Fruit fly (Drosophila melanogaster): ENCODE data around the gene Adgf-C.

Gene Adgf-C

DNA sequence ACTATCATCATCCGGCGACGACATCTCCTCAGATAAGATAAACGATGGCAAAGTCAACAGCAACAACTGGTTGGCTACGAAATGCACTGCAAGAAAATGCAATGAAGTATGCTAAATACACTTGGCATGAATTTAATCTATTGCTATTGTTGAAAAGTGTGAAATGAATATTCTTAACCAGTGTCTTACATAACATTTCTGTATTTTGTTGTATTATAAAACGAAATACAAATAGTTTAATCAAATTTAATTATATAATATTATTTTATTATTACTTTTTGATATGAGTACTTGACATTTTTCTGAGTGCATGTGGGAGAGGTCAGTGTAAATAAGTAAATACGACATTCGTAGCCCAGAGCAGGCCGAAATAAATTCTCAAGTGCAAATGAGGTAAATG, 7.0 kb downstream of the Adgf-C start:
- no peak for TF ChIP-seq h (optimal IDR thresholded peaks at IDR 0.05)

DNA sequence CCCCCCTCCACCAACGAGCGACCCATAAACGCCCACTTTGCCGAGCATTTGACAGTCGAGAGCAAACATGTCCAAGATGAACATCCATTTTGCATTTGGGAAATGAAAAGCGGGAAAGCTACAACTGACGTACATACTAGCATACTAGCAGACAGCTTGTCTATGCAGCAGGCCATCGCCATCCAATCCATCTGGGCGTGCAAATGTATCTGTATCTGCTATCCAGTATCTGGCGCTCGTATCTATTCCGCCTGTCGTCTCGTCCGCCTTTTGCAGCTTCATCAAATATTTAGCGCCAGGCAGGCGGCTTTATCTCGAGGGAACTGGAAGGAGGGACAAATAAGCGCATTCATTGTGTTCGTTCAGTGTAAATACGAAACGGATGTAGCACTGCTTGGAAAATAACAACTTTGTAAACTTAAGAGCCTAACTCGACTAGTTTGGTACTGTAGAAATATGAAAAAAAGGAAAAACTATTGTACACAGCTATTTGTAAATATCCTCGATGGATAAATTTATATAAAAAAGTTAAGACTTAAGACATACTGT, 7.5 kb downstream of the Adgf-C start:
- no peak for TF ChIP-seq insv (optimal IDR thresholded peaks at IDR 0.05)
- no peak for TF ChIP-seq psq (optimal IDR thresholded peaks at IDR 0.05)
- TF ChIP-seq ttk (optimal IDR thresholded peaks at IDR 0.05): no peak
- no peak for TF ChIP-seq Myc (optimal IDR thresholded peaks at IDR 0.05)
- TF ChIP-seq Sin3A (optimal IDR thresholded peaks at IDR 0.05): no peak
- no peak for TF ChIP-seq h (optimal IDR thresholded peaks at IDR 0.05)

DNA sequence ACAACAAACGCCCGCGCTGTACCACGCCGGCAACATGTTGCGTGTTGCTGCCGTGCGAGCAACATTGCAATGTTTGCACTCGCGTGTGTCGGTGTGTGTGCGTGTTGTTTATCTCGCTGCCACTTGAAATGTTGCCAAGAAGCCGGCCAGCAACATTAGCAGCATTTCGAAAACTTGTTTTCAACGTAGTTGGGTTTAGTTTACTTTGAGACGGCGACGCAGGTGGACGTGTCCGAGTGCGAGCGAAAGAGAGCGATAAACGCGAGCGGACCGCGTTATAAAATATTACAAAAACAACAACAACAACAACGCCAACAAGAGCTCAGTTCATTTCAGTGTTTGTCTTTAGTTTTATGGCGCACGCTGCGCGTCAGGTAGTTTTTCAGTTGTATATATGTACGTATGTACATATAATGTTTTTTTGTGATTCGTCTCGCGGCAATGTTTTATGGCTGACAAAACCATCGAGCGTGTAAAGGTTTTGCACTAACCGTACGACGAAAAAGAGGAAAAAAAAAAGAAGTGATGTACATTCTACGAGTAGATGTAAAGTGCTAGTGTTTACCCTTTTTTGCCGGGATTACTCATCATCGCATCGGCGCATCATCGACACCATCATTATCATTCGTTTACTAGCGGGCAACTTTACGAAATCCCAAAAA, 8.6 kb downstream of the Adgf-C start, which contains the start of gene kmr:
kmr (plus strand) TSS at position 196 of the 662 bp plus-strand sequence.
- TF ChIP-seq Myc (optimal IDR thresholded peaks at IDR 0.05) (no peak), h (optimal IDR thresholded peaks at IDR 0.05) (no peak), insv (optimal IDR thresholded peaks at IDR 0.05) (no peak), Sin3A (optimal IDR thresholded peaks at IDR 0.05) (no peak), ttk (optimal IDR thresholded peaks at IDR 0.05) (no peak), psq (optimal IDR thresholded peaks at IDR 0.05) (no peak)

DNA sequence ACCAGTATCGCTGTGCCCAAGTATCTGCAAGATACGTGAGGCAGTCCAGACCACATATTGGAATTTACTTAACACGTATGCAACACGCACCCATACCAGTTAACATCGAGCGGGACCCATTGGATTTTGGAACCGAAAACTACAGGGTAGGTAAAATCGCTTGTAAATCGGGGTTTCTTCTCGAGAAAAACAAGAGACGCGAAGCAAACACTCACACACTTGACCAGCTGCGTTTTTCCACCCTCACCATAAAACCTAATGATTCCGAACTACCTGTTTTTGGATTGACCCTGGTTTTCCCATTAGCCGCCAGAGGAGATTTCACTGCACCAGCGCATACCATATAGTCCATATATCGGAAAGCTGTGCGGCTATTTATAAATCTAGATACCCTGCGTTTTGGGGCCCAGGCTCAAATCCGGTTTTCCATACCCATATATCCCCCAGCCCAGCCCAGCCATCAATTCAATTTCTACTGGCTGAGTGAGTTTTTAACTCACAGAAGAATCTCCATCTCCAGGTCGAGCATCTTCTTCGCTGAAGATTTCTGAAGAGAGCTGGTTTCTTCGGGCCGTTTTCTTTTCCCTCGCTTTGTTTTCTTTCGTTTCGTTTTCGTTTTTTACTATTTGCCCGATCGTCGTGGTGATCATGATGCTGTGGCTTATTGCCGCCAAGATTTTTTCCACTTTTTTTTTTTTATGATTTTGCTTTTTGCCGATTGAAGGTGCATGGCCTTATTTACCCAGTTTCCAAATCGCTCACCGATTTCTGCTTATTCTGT, 9.3 kb downstream of the Adgf-C start:
- TF ChIP-seq psq (optimal IDR thresholded peaks at IDR 0.05): no peak
- no peak for TF ChIP-seq ttk (optimal IDR thresholded peaks at IDR 0.05)
- TF ChIP-seq insv (optimal IDR thresholded peaks at IDR 0.05): no peak
- TF ChIP-seq h (optimal IDR thresholded peaks at IDR 0.05): no peak
- no peak for TF ChIP-seq Sin3A (optimal IDR thresholded peaks at IDR 0.05)
- TF ChIP-seq Myc (optimal IDR thresholded peaks at IDR 0.05): no peak

DNA sequence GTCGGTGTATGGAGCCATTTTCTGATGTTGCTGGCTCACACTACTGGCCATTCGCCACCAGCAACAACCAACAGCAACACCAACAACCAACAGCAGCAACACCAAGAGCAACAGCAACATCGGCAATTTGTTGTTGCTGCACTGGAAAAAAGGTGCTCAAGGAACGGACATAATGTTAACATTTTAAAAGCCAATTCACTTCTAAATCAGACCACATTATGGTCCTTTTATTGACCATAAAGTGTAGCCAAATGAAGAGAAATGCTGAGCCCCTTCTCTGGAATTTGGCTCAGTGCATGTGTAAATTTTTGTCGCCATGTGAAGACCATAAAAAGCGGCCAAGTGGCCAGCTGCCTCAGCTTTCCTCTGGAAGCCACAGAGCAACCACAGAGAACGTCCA, 10.3 kb downstream of the Adgf-C start:
- TF ChIP-seq Myc (optimal IDR thresholded peaks at IDR 0.05): no peak
- TF ChIP-seq h (optimal IDR thresholded peaks at IDR 0.05): no peak
- TF ChIP-seq ttk (optimal IDR thresholded peaks at IDR 0.05): no peak
- no peak for TF ChIP-seq Sin3A (optimal IDR thresholded peaks at IDR 0.05)
- TF ChIP-seq psq (optimal IDR thresholded peaks at IDR 0.05): no peak
- TF ChIP-seq insv (optimal IDR thresholded peaks at IDR 0.05): no peak

DNA sequence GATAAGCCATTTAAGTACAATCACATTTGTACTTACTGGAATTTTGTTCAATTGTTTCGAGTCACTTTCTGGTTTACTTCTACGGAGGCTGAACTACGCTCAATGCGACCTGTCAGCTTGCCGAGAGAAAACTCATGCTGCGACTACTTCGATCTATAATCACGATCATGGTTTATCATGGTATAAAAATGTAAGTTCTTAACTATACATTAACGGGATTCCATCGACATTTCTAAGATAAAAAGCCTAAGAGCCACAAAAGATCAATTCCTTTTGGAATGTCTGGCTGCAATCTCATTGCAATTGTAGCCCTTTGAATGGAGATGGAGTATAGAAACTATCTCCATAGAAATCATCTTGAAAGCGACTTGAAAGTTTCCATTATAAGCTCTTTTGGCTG, 11.5 kb downstream of the Adgf-C start, which contains the start of gene Ubc87F:
Ubc87F (minus strand) TSS at position 101 of the 400 bp plus-strand sequence.
- no peak for TF ChIP-seq Sin3A (optimal IDR thresholded peaks at IDR 0.05)
- no peak for TF ChIP-seq ttk (optimal IDR thresholded peaks at IDR 0.05)
- TF ChIP-seq Myc (optimal IDR thresholded peaks at IDR 0.05): no peak
- TF ChIP-seq h (optimal IDR thresholded peaks at IDR 0.05): no peak
- TF ChIP-seq insv (optimal IDR thresholded peaks at IDR 0.05): no peak
- TF ChIP-seq psq (optimal IDR thresholded peaks at IDR 0.05): no peak

DNA sequence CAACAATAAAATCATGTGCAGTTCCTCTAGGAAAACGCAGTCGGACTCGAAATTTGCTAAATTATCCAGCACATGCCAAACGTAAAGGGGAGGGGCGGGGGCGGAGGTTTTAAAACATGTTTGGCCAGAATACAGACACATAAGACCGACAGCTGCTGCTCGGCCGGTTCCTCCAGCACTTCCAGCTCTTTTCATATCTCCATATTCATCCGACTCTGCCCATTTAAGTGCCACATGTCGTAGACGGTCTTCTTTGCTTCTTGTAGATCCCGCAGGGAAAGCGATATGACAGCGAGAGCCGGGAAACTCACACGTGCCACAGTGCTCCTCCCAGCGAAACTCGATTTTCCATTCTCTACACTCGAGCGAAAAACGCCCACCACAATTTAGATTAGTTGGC, 12.5 kb downstream of the Adgf-C start:
- TF ChIP-seq psq (optimal IDR thresholded peaks at IDR 0.05) (no peak), Sin3A (optimal IDR thresholded peaks at IDR 0.05) (no peak), insv (optimal IDR thresholded peaks at IDR 0.05) (no peak), h (optimal IDR thresholded peaks at IDR 0.05) (no peak), Myc (optimal IDR thresholded peaks at IDR 0.05) (no peak), ttk (optimal IDR thresholded peaks at IDR 0.05) (no peak)

DNA sequence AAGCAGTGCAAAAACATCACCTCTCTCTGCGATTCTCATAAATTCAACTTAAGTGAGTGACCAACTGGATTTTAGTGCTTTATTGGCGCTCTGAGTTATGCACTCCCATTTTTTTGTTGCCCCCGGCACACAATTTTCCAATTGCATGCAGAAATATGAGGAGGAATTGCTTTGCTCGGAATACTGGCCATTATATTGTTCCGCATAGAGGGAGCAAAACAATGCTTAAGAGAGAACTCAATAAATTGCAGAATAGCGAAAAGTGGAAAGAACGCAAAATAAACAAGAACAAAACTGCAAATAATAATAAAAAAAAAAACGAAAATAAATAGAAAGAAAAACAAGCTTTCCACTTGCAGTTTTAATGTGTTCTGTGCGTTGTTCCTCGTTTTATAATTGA, 14.2 kb downstream of the Adgf-C start:
- TF ChIP-seq h (optimal IDR thresholded peaks at IDR 0.05) (no peak), ttk (optimal IDR thresholded peaks at IDR 0.05) (no peak), Sin3A (optimal IDR thresholded peaks at IDR 0.05) (no peak)

DNA sequence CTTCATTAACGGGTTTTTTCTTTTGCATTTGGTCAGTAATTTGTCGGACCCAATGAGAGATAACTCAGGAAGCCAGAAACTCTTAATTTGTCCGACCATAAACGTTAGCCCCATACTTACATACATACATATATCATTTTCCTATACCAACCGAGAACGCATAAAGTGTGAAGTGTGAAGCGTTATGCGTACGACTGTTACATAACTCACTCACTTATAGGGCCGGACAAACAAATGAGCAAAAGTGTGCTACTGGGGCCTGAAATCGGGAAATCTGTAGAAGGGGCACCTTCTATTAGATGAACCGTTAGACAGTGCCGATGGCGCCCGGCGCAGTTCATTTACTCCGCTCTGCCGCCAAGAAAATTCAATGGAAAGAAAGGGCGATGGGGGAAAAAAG, 15.4 kb downstream of the Adgf-C start:
- TF ChIP-seq Myc (optimal IDR thresholded peaks at IDR 0.05) (no peak), ttk (optimal IDR thresholded peaks at IDR 0.05) (no peak), h (optimal IDR thresholded peaks at IDR 0.05) (no peak), Sin3A (optimal IDR thresholded peaks at IDR 0.05) (no peak), insv (optimal IDR thresholded peaks at IDR 0.05) (no peak), psq (optimal IDR thresholded peaks at IDR 0.05) (no peak)

DNA sequence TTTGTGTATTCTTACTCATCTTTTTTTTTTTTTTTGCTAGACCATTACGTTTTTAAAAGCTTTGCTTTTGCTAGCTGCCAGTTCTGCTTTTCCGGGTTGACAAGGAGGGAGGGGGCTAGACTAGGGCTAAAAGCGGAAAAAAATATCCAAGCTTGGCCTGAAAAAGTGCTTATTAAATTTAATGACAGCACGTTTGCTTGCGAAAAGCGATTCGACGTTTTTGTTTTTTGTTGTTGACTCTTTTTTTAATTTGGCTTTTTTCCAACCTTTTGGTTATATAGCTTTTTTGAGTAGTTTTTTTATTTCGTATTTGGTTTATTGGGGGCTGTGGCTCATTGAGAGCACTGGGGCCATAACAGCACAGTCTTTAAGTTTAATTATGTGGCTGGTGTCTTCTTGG, 15.9 kb downstream of the Adgf-C start:
- TF ChIP-seq Sin3A (optimal IDR thresholded peaks at IDR 0.05) (no peak), h (optimal IDR thresholded peaks at IDR 0.05) (no peak), Myc (optimal IDR thresholded peaks at IDR 0.05) (no peak), ttk (optimal IDR thresholded peaks at IDR 0.05) (no peak), psq (optimal IDR thresholded peaks at IDR 0.05) (no peak), insv (optimal IDR thresholded peaks at IDR 0.05) (no peak)

DNA sequence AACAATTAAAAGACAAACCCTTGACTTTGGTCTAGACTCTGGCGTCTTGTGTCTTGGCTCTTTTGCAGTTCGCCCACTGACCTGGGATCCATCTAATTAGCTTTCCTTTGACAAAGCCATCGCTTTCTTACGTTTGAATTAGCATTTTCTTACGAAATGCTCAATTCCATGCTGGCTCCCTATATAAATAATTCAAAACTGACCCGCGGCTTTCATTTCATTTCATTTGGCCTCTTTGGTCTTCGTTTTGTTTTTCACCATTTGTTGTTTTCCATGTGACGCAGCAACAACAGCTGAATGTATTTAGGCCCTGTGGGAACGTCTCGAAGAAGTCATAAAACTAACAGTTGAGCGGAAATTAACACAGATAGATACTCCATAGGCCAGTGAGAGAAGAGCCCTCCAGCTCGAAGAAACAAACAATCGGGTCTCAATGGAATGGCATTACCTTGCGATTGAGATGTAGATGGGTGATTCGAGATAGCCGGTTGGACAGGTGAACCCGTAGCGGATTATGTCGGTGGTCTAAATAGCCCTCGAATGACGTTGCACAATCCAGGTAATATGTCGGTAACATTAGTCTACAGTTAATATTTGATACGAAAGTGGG, 17.6 kb downstream of the Adgf-C start:
- TF ChIP-seq psq (optimal IDR thresholded peaks at IDR 0.05): no peak
- TF ChIP-seq ttk (optimal IDR thresholded peaks at IDR 0.05): no peak
- no peak for TF ChIP-seq Sin3A (optimal IDR thresholded peaks at IDR 0.05)
- TF ChIP-seq h (optimal IDR thresholded peaks at IDR 0.05): no peak
- TF ChIP-seq insv (optimal IDR thresholded peaks at IDR 0.05): no peak

DNA sequence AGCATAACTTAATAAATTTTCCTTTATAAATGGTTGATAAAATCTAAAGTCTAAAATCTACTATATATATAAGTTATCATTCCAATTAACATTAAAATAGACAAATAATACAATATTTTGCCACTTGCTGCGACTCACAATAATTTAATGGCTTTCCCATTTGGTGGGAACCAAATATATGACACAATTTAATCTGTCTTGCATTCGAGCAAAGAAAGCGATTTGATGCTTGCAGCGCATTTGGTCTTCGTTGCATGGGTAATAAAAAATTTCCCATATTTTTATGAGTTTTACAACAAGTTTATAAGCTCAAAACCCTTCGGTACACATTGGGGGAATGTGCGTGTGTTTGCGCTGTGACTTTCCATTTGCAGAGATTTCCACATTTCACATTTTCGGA, 20.2 kb downstream of the Adgf-C start:
- TF ChIP-seq insv (optimal IDR thresholded peaks at IDR 0.05): no peak
- no peak for TF ChIP-seq ttk (optimal IDR thresholded peaks at IDR 0.05)
- TF ChIP-seq psq (optimal IDR thresholded peaks at IDR 0.05): no peak
- TF ChIP-seq Myc (optimal IDR thresholded peaks at IDR 0.05): no peak
- no peak for TF ChIP-seq h (optimal IDR thresholded peaks at IDR 0.05)
- no peak for TF ChIP-seq Sin3A (optimal IDR thresholded peaks at IDR 0.05)
